Fruit fly (Drosophila melanogaster) whole organism, embryonic: ENCODE results near the gene Zaf1.

Experiments used
- Awh ChIP-seq: fragments of 200-800 bp; sonication (Bioruptor generic); IDR thresholded peaks from 2 replicates; pipeline ENCODE4, ENCODE4 v1.3.6; 2022; ENCODE audit warnings: missing biosample characterization, missing genetic modification characterization
- CG10366 ChIP-seq: fragments of 200-800 bp; sonication (Bioruptor generic); IDR thresholded peaks from 2 replicates; pipeline ENCODE4 v1.3.6; 2022; ENCODE audit warnings: missing biosample characterization, missing genetic modification characterization
- CG10543 ChIP-seq: fragments of 200-800 bp; sonication (Bioruptor generic); optimal IDR thresholded peaks from 3 replicates; lab custom pipeline; 2017; ENCODE audit warnings: missing biosample characterization, mild to moderate bottlenecking, missing genetic modification characterization, moderate library complexity
- CG10654 ChIP-seq: fragments of 200-800 bp; sonication (Bioruptor generic); optimal IDR thresholded peaks from 2 replicates; lab custom pipeline; 2016; ENCODE audit warnings: missing biosample characterization, missing genetic modification characterization
- CG12155 ChIP-seq: fragments of 200-800 bp; sonication (Bioruptor generic); optimal IDR thresholded peaks from 3 replicates; lab custom pipeline; 2016; ENCODE audit warnings: missing biosample characterization, missing genetic modification characterization
- CG1233 ChIP-seq: fragments of 200-800 bp; sonication (Bioruptor generic); optimal IDR thresholded peaks from 4 replicates; lab custom pipeline; 2018; ENCODE audit warnings: missing biosample characterization, mild to moderate bottlenecking, missing genetic modification characterization
- CG12942 ChIP-seq: fragments of 200-800 bp; sonication (Bioruptor generic); optimal IDR thresholded peaks from 3 replicates; lab custom pipeline; 2016; ENCODE audit warnings: missing biosample characterization, missing genetic modification characterization
- CG14050 ChIP-seq: fragments of 200-800 bp; sonication (Bioruptor generic); IDR thresholded peaks from 3 replicates; pipeline ENCODE4 v1.3.6; 2022; ENCODE audit warnings: missing biosample characterization, missing genetic modification characterization
- CG16815 ChIP-seq: fragments of 200-800 bp; sonication (Bioruptor generic); optimal IDR thresholded peaks from 3 replicates; lab custom pipeline; 2017; ENCODE audit warnings: missing biosample characterization, mild to moderate bottlenecking, missing genetic modification characterization
- CG17328 ChIP-seq: fragments of 200-800 bp; sonication (Bioruptor generic); IDR thresholded peaks from 2 replicates; pipeline ENCODE4 v1.3.6; 2022; ENCODE audit warnings: missing biosample characterization, missing genetic modification characterization
- CG18619 ChIP-seq: fragments of 200-800 bp; sonication (Bioruptor generic); optimal IDR thresholded peaks from 3 replicates; lab custom pipeline; 2017; ENCODE audit warnings: missing biosample characterization, mild to moderate bottlenecking, missing genetic modification characterization
- CG32767 ChIP-seq: fragments of 200-800 bp; sonication (Bioruptor generic); IDR thresholded peaks from 2 replicates; pipeline ENCODE4 v1.3.6; 2022; ENCODE audit warnings: missing biosample characterization, missing genetic modification characterization
- CG33213 ChIP-seq: fragments of 200-800 bp; sonication (Bioruptor generic); optimal IDR thresholded peaks from 3 replicates; lab custom pipeline; 2016; ENCODE audit warnings: missing biosample characterization, missing genetic modification characterization
- CG33557 ChIP-seq: fragments of 200-800 bp; sonication (Bioruptor generic); optimal IDR thresholded peaks from 2 replicates; lab custom pipeline; 2019; ENCODE audit warnings: missing biosample characterization, mild to moderate bottlenecking, missing genetic modification characterization, moderate library complexity
- CG3726 ChIP-seq: fragments of 200-800 bp; sonication (Bioruptor generic); IDR thresholded peaks from 3 replicates; pipeline ENCODE4, ENCODE4 v1.3.6; 2022; ENCODE audit warnings: missing biosample characterization, missing genetic modification characterization
- CG3838 ChIP-seq: fragments of 200-800 bp; sonication (Bioruptor generic); optimal IDR thresholded peaks from 3 replicates; lab custom pipeline; 2016; ENCODE audit warnings: missing biosample characterization, missing genetic modification characterization
- CG3995 ChIP-seq: fragments of 200-800 bp; sonication (Bioruptor generic); optimal IDR thresholded peaks from 3 replicates; lab custom pipeline; 2016; ENCODE audit warnings: missing biosample characterization, missing genetic modification characterization
- CG4282 ChIP-seq: fragments of 200-800 bp; sonication (Bioruptor generic); optimal IDR thresholded peaks from 2 replicates; lab custom pipeline; 2016; ENCODE audit warnings: missing biosample characterization, missing genetic modification characterization
- CG6654 ChIP-seq: fragments of 200-800 bp; sonication (Bioruptor generic); optimal IDR thresholded peaks from 2 replicates; lab custom pipeline; 2017; ENCODE audit warnings: missing biosample characterization, mild to moderate bottlenecking, missing genetic modification characterization
- CG9609 ChIP-seq: fragments of 200-800 bp; sonication (Bioruptor generic); optimal IDR thresholded peaks from 3 replicates; lab custom pipeline; 2016; ENCODE audit warnings: missing biosample characterization, missing genetic modification characterization
- CG9797 ChIP-seq: fragments of 200-800 bp; sonication (Bioruptor generic); optimal IDR thresholded peaks from 3 replicates; lab custom pipeline; 2018; ENCODE audit warnings: missing biosample characterization, mild to moderate bottlenecking, missing genetic modification characterization
- Drgx ChIP-seq: fragments of 200-800 bp; sonication (Bioruptor generic); IDR thresholded peaks from 2 replicates; pipeline ENCODE4 v1.3.6; 2022; ENCODE audit warnings: missing biosample characterization, missing genetic modification characterization
- ERR ChIP-seq: fragments of 200-800 bp; sonication (Bioruptor generic); optimal IDR thresholded peaks from 2 replicates; lab custom pipeline; 2016; ENCODE audit warnings: missing biosample characterization, missing genetic modification characterization
- Ets97D ChIP-seq: fragments of 200-800 bp; sonication (Bioruptor generic); optimal IDR thresholded peaks from 3 replicates; lab custom pipeline; 2016; ENCODE audit warnings: missing biosample characterization, missing genetic modification characterization
- H2.0 ChIP-seq: fragments of 200-800 bp; sonication (Bioruptor generic); IDR thresholded peaks from 2 replicates; pipeline ENCODE4 v1.3.6; 2022; ENCODE audit warnings: missing biosample characterization, missing genetic modification characterization
- HLH54F ChIP-seq: fragments of 200-800 bp; sonication (Bioruptor generic); optimal IDR thresholded peaks from 3 replicates; lab custom pipeline; 2016; ENCODE audit warnings: missing biosample characterization, missing genetic modification characterization
- MTF-1 ChIP-seq: fragments of 200-800 bp; sonication (Bioruptor generic); optimal IDR thresholded peaks from 2 replicates; lab custom pipeline; 2018; ENCODE audit warnings: missing biosample characterization, mild to moderate bottlenecking, missing genetic modification characterization, borderline replicate concordance
- Nf-YC ChIP-seq: fragments of 200-800 bp; optimal IDR thresholded peaks from 3 replicates; lab custom pipeline; 2019; ENCODE audit warnings: missing biosample characterization, mild to moderate bottlenecking, missing genetic modification characterization, moderate library complexity
- NfI ChIP-seq: fragments of 200-800 bp; sonication (Bioruptor generic); optimal IDR thresholded peaks from 3 replicates; lab custom pipeline; 2018; ENCODE audit warnings: missing biosample characterization, mild to moderate bottlenecking, missing genetic modification characterization, moderate library complexity
- Opbp ChIP-seq: fragments of 200-800 bp; sonication (Bioruptor generic); IDR thresholded peaks from 3 replicates; pipeline ENCODE4 v1.3.6; 2022; ENCODE audit warnings: missing biosample characterization, missing genetic modification characterization; ENCODE audit not compliant: partially characterized antibody
- Taf1 ChIP-seq: fragments of 200-800 bp; sonication (Bioruptor generic); IDR thresholded peaks from 2 replicates; pipeline ENCODE4 v1.3.6; 2022; ENCODE audit warnings: missing biosample characterization, missing genetic modification characterization
- Trl ChIP-seq, 3 experiments: fragments of >200 bp in 2 of 3; fragments of 200-800 bp in 1 of 3; sonication (Bioruptor generic) in 1 of 3; optimal IDR thresholded peaks; 2 replicates in 1 of 3; 3 replicates in 2 of 3; lab custom pipeline; 2016 to 2017; ENCODE audit warnings: missing biosample characterization in 1 of 3, missing genetic modification characterization in 1 of 3
- Usf ChIP-seq: fragments of 200-800 bp; sonication (Bioruptor generic); optimal IDR thresholded peaks from 2 replicates; lab custom pipeline; 2017; ENCODE audit warnings: missing genotype, missing biosample characterization, missing genetic modification characterization
- aop ChIP-seq: fragments of 200-800 bp; sonication (Bioruptor generic); IDR thresholded peaks from 2 replicates; pipeline ENCODE4 v1.3.6; 2022; ENCODE audit warnings: missing biosample characterization, missing genetic modification characterization
- emc ChIP-seq: fragments of 200-800 bp; sonication (Bioruptor generic); optimal IDR thresholded peaks from 2 replicates; lab custom pipeline; 2016; ENCODE audit warnings: missing biosample characterization, missing genetic modification characterization
- gfzf ChIP-seq: fragments of 200-800 bp; sonication (Bioruptor generic); optimal IDR thresholded peaks from 2 replicates; lab custom pipeline; 2016; ENCODE audit warnings: missing biosample characterization, mild to moderate bottlenecking, missing genetic modification characterization, moderate library complexity
- gt ChIP-seq: fragments of 200-800 bp; sonication (Bioruptor generic); IDR thresholded peaks from 2 replicates; pipeline ENCODE4 v1.3.6; 2022; ENCODE audit warnings: missing biosample characterization, missing genetic modification characterization
- ham ChIP-seq: fragments of 200-800 bp; sonication (Bioruptor generic); IDR thresholded peaks from 2 replicates; pipeline ENCODE4 v1.3.6; 2022; ENCODE audit warnings: missing biosample characterization, missing genetic modification characterization
- inv ChIP-seq: fragments of 200-800 bp; sonication (Bioruptor generic); IDR thresholded peaks from 2 replicates; pipeline ENCODE4 v1.3.6; 2022; ENCODE audit warnings: missing biosample characterization, missing genetic modification characterization; ENCODE audit not compliant: partially characterized antibody
- lov ChIP-seq, 2 experiments: fragments of 200-800 bp in 1 of 2; fragments of >200 bp in 1 of 2; sonication (Bioruptor generic) in 1 of 2; IDR thresholded peaks in 1 of 2; optimal IDR thresholded peaks in 1 of 2; 2 replicates in 1 of 2; 3 replicates in 1 of 2; pipeline versions ENCODE4 v1.3.6 to Lab custom; 2017 to 2022; ENCODE audit warnings: missing biosample characterization in 1 of 2, missing genetic modification characterization in 1 of 2
- nau ChIP-seq: fragments of 200-800 bp; sonication (Bioruptor generic); optimal IDR thresholded peaks from 3 replicates; lab custom pipeline; 2017; ENCODE audit warnings: missing biosample characterization, mild to moderate bottlenecking, missing genetic modification characterization, missing genetic modification reagents
- nerfin-2 ChIP-seq: fragments of 200-800 bp; sonication (Bioruptor generic); IDR thresholded peaks from 2 replicates; pipeline ENCODE4 v1.3.6; 2022; ENCODE audit warnings: missing biosample characterization, missing genetic modification characterization; ENCODE audit not compliant: partially characterized antibody
- peb ChIP-seq: fragments of 200-800 bp; sonication (Bioruptor generic); IDR thresholded peaks from 2 replicates; pipeline ENCODE4 v1.3.6; 2022; ENCODE audit warnings: missing biosample characterization, missing genetic modification characterization
- pum ChIP-seq: fragments of 200-800 bp; sonication (Bioruptor generic); optimal IDR thresholded peaks from 2 replicates; lab custom pipeline; 2016; ENCODE audit warnings: missing biosample characterization, missing genetic modification characterization
- pzg ChIP-seq: fragments of 200-800 bp; sonication (Bioruptor generic); optimal IDR thresholded peaks from 3 replicates; lab custom pipeline; 2018; ENCODE audit warnings: missing biosample characterization, mild to moderate bottlenecking, missing genetic modification characterization, moderate library complexity
- ranshi ChIP-seq: fragments of 200-800 bp; sonication (Bioruptor generic); IDR thresholded peaks from 2 replicates; pipeline ENCODE4 v1.3.6; 2022; ENCODE audit warnings: missing biosample characterization, missing genetic modification characterization
- scrt ChIP-seq: fragments of 200-800 bp; sonication (Bioruptor generic); optimal IDR thresholded peaks from 2 replicates; lab custom pipeline; 2018; ENCODE audit warnings: missing biosample characterization, mild to moderate bottlenecking, missing genetic modification characterization, moderate library complexity
- sna ChIP-seq: fragments of 200-800 bp; sonication (Bioruptor generic); IDR thresholded peaks from 2 replicates; pipeline ENCODE4 v1.3.6; 2022; ENCODE audit warnings: missing biosample characterization, missing genetic modification characterization; ENCODE audit not compliant: partially characterized antibody
- ssp ChIP-seq: fragments of 200-800 bp; sonication (Bioruptor generic); IDR thresholded peaks from 2 replicates; pipeline ENCODE4 v1.3.6; 2022; ENCODE audit warnings: missing biosample characterization, missing genetic modification characterization
- stc ChIP-seq: fragments of 200-800 bp; sonication (Bioruptor generic); IDR thresholded peaks from 2 replicates; pipeline ENCODE4 v1.3.6; 2022; ENCODE audit warnings: missing biosample characterization, missing genetic modification characterization
- stwl ChIP-seq: fragments of 200-800 bp; sonication (Bioruptor generic); optimal IDR thresholded peaks from 3 replicates; lab custom pipeline; 2018; ENCODE audit warnings: missing biosample characterization, mild to moderate bottlenecking, missing genetic modification characterization, moderate library complexity
- yki ChIP-seq: fragments of >200 bp; optimal IDR thresholded peaks from 3 replicates; lab custom pipeline; 2018

Zaf1 gene

DNA sequence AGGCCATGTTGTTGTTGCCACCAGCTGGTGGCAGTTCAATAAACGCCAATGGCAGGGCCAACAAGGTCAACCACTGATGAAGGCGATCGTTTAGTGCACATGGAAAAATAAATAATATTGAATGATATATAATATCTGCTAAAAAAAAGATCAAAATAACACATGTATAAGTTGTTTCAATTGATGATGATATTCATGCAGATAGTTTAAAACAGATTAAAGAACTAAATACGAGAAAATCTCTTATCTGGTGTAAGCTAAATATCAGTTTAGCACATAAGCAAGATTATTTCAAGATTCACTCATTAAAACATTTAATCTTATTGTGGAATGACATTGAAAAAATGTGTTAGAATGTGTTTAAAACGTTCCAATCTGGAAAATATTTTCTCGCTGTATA is 38.0 kb upstream of the Zaf1 start (continued):
- TF ChIP-seq CG33557 (GFP tag; lab: Kevin White, UChicago) (no peak), CG9609 (GFP tag; lab: Kevin White, UChicago) (no peak), CG3838 (GFP tag; lab: Kevin White, UChicago) (no peak), lov (optimal IDR thresholded peaks at IDR 0.05; lab: Kevin White, UChicago) (no peak), lov (GFP tag; IDR thresholded peaks at IDR 0.05; lab: Robert Waterston, UW) (no peak), CG9797 (no peak), Ets97D (GFP tag; lab: Kevin White, UChicago) (no peak), Opbp (GFP tag; lab: Robert Waterston, UW) (no peak), Drgx (GFP tag; lab: Robert Waterston, UW) (no peak), Awh (no peak), Trl (optimal IDR thresholded peaks at IDR 0.05; lab: Kevin White, UChicago) (no peak), Trl (GFP tag; optimal IDR thresholded peaks at IDR 0.05; lab: Kevin White, UChicago) (no peak), CG10366 (GFP tag; lab: Robert Waterston, UW) (peak; percentile 8; the same call in 1 of the 2 replicates), ham (GFP tag; lab: Robert Waterston, UW) (no peak), peb (no peak), nerfin-2 (GFP tag; lab: Robert Waterston, UW) (no peak), CG1233 (GFP tag; lab: Kevin White, UChicago) (peak; percentile 31), CG10543 (GFP tag; lab: Kevin White, UChicago) (no peak), ERR (GFP tag; lab: Kevin White, UChicago) (no peak), pzg (GFP tag; lab: Kevin White, UChicago) (no peak), CG33213 (no peak), Taf1 (no peak), MTF-1 (GFP tag; lab: Kevin White, UChicago) (no peak), ssp (GFP tag; lab: Robert Waterston, UW) (no peak), ranshi (GFP tag; lab: Robert Waterston, UW) (no peak), CG10654 (GFP tag; lab: Kevin White, UChicago) (no peak), emc (GFP tag; lab: Kevin White, UChicago) (no peak), NfI (GFP tag; lab: Kevin White, UChicago) (no peak), yki (no peak), CG16815 (GFP tag; lab: Kevin White, UChicago) (no peak), CG32767 (GFP tag; lab: Robert Waterston, UW) (no peak), nau (GFP tag; lab: Kevin White, UChicago) (no peak), CG18619 (no peak), CG12155 (GFP tag; lab: Kevin White, UChicago) (no peak), CG17328 (0 out of 2 replicates have a peak, but pooled peaks have one; percentile 13), Usf (GFP tag; lab: Kevin White, UChicago) (no peak), pum (no peak), sna (GFP tag; lab: Robert Waterston, UW) (no peak), scrt (GFP tag; lab: Kevin White, UChicago) (no peak), CG3726 (GFP tag; lab: Robert Waterston, UW) (no peak), stwl (tag; lab: Kevin White, UChicago) (no peak), H2.0 (no peak), CG12942 (GFP tag; lab: Kevin White, UChicago) (peak; percentile 11), CG6654 (GFP tag; lab: Kevin White, UChicago) (no peak), aop (GFP tag; lab: Robert Waterston, UW) (no peak), HLH54F (GFP tag; lab: Kevin White, UChicago) (no peak), stc (no peak; the same call in 1 of the 2 replicates), inv (no peak), gt (GFP tag; lab: Robert Waterston, UW) (no peak), CG3995 (GFP tag; lab: Kevin White, UChicago) (no peak), gfzf (GFP tag; lab: Kevin White, UChicago) (no peak), CG14050 (GFP tag; lab: Robert Waterston, UW) (no peak), CG4282 (GFP tag; lab: Kevin White, UChicago) (no peak), Nf-YC (tag; lab: Kevin White, UChicago) (peak; percentile 37)
